Worm (Caenorhabditis elegans): ENCODE results near the gene T06C12.12.
A peak's percentile ranks its signal among the peaks of the same experiment; 100 is the strongest.

Gene T06C12.12

ce11 chrV:15867373-15867772 lies 24.5 kb upstream of the T06C12.12 start, which contains the start of gene fbxa-197:
Gene fbxa-197 (plus strand): TSS chrV:15867673.
- no peak for TF ChIP-seq pat-9 (tag; optimal IDR thresholded peaks at IDR 0.05)
- no peak for TF ChIP-seq dve-1 (tag; optimal IDR thresholded peaks at IDR 0.05)
- no peak for TF ChIP-seq dmd-4 (tag; optimal IDR thresholded peaks at IDR 0.05; ENCODE audit: borderline replicate concordance)
- TF ChIP-seq mec-3 (tag; optimal IDR thresholded peaks at IDR 0.05; ENCODE audit: borderline replicate concordance): no peak
- no peak for TF ChIP-seq zip-5 (tag; optimal IDR thresholded peaks at IDR 0.05)
- TF ChIP-seq unc-86 (tag; optimal IDR thresholded peaks at IDR 0.05): no peak
- TF ChIP-seq lin-11 (tag; optimal IDR thresholded peaks at IDR 0.05): no peak

- no peak for TF ChIP-seq sox-4 (tag; optimal IDR thresholded peaks at IDR 0.05)
- no peak for TF ChIP-seq dve-1 (tag; optimal IDR thresholded peaks at IDR 0.05)
- no peak for TF ChIP-seq eyg-1 (tag; optimal IDR thresholded peaks at IDR 0.05)
- no peak for TF ChIP-seq tbx-7 (tag; optimal IDR thresholded peaks at IDR 0.05)
- no peak for TF ChIP-seq dmd-4 (tag; optimal IDR thresholded peaks at IDR 0.05; ENCODE audit: borderline replicate concordance)
- no peak for TF ChIP-seq F13H6.1 (tag; optimal IDR thresholded peaks at IDR 0.05)
- TF ChIP-seq ceh-19 (GFP tag; optimal IDR thresholded peaks at IDR 0.05): no peak
- no peak for TF ChIP-seq pha-4 (tag; optimal IDR thresholded peaks at IDR 0.05)
- no peak for TF ChIP-seq hlh-6 (tag; optimal IDR thresholded peaks at IDR 0.05)
These were observed 21.5 kb upstream of the T06C12.12 start, which contains the start of gene str-57 for ce11 chrV:15870356-15870755. Gene str-57 (plus strand): TSS chrV:15870656.

- TF ChIP-seq nfya-1 (tag; optimal IDR thresholded peaks at IDR 0.05) (no peak), hlh-8 (tag; optimal IDR thresholded peaks at IDR 0.05) (no peak), fkh-6 (tag; optimal IDR thresholded peaks at IDR 0.05) (no peak), K09A11.1 (tag; optimal IDR thresholded peaks at IDR 0.05; ENCODE audit: insufficient read depth) (no peak), ceh-22 (tag; optimal IDR thresholded peaks at IDR 0.05) (no peak), tbx-2 (tag; optimal IDR thresholded peaks at IDR 0.05) (no peak), eyg-1 (tag; optimal IDR thresholded peaks at IDR 0.05) (no peak)
These were observed 19.6 kb upstream of the T06C12.12 start, which contains the start of gene str-56 for ce11 chrV:15872273-15872672. Gene str-56 (plus strand): TSS chrV:15872573.

- peak; percentile 93 for TF ChIP-seq sdc-2 (tag; optimal IDR thresholded peaks at IDR 0.05)
- TF ChIP-seq madf-2 (tag; optimal IDR thresholded peaks at IDR 0.05): peak; percentile 98
- peak; percentile 97 for TF ChIP-seq C08G9.2 (tag; optimal IDR thresholded peaks at IDR 0.05)
- TF ChIP-seq fkh-10 (GFP tag; optimal IDR thresholded peaks at IDR 0.05): peak; percentile 76
- TF ChIP-seq nfya-1 (tag; optimal IDR thresholded peaks at IDR 0.05): peak; percentile 90
- TF ChIP-seq ceh-19 (GFP tag; optimal IDR thresholded peaks at IDR 0.05): peak; percentile 99
- peak; percentile 99 for TF ChIP-seq ceh-34 (tag; optimal IDR thresholded peaks at IDR 0.05)
- peak; percentile 98 for TF ChIP-seq npax-4 (tag; optimal IDR thresholded peaks at IDR 0.05)
- no peak for TF ChIP-seq pax-1 (tag; optimal IDR thresholded peaks at IDR 0.05)
- TF ChIP-seq unc-42 (tag; optimal IDR thresholded peaks at IDR 0.05): peak; percentile 86
- peak; percentile 99 for TF ChIP-seq K02D7.2 (tag; optimal IDR thresholded peaks at IDR 0.05)
- TF ChIP-seq zip-5 (tag; optimal IDR thresholded peaks at IDR 0.05): peak; percentile 94
- TF ChIP-seq ceh-6 (GFP tag; optimal IDR thresholded peaks at IDR 0.05): peak; percentile 99
- TF ChIP-seq ceh-22 (tag; optimal IDR thresholded peaks at IDR 0.05): peak; percentile 55
- TF ChIP-seq elt-2 (tag; optimal IDR thresholded peaks at IDR 0.05): peak; percentile 99
- peak; percentile 98 for TF ChIP-seq che-1 (tag; optimal IDR thresholded peaks at IDR 0.05)
- TF ChIP-seq dmd-4 (tag; optimal IDR thresholded peaks at IDR 0.05; ENCODE audit: borderline replicate concordance): peak; percentile 98
- TF ChIP-seq ceh-2 (tag; optimal IDR thresholded peaks at IDR 0.05): peak; percentile 98
- TF ChIP-seq ttx-3 (tag; optimal IDR thresholded peaks at IDR 0.05): peak; percentile 99
- peak; percentile 99 for TF ChIP-seq hlh-6 (tag; optimal IDR thresholded peaks at IDR 0.05)
- TF ChIP-seq pros-1 (tag; optimal IDR thresholded peaks at IDR 0.05): peak; percentile 56
- peak; percentile 99 for TF ChIP-seq pqm-1 (tag; optimal IDR thresholded peaks at IDR 0.05)
- peak; percentile 93 for TF ChIP-seq ceh-31 (tag; optimal IDR thresholded peaks at IDR 0.05)
- peak; percentile 100 for TF ChIP-seq pat-9 (tag; optimal IDR thresholded peaks at IDR 0.05)
- peak; percentile 99 for TF ChIP-seq sox-4 (tag; optimal IDR thresholded peaks at IDR 0.05)
- TF ChIP-seq ztf-16 (tag; optimal IDR thresholded peaks at IDR 0.05): peak; percentile 99
- no peak for TF ChIP-seq nhr-11 (tag; optimal IDR thresholded peaks at IDR 0.05)
- TF ChIP-seq odd-2 (tag; optimal IDR thresholded peaks at IDR 0.05): peak; percentile 91
- peak; percentile 98 for TF ChIP-seq hlh-15 (tag; optimal IDR thresholded peaks at IDR 0.05)
- peak; percentile 99 for TF ChIP-seq T23F11.4 (GFP tag; optimal IDR thresholded peaks at IDR 0.05)
- TF ChIP-seq sox-2 (GFP tag; IDR thresholded peaks at IDR 0.05): peak; percentile 98
- TF ChIP-seq C38D4.7 (GFP tag; optimal IDR thresholded peaks at IDR 0.05): peak; percentile 98
- TF ChIP-seq elt-4 (tag; optimal IDR thresholded peaks at IDR 0.05): peak; percentile 97
- TF ChIP-seq fkh-6 (tag; optimal IDR thresholded peaks at IDR 0.05): peak; percentile 97
These were observed 18.1 kb upstream of the T06C12.12 start for ce11 chrV:15873762-15874161.

Data from whole organism, late embryonic.